Worm (Caenorhabditis elegans): Measurements from ENCODE around the gene ZC132.3.

Gene ZC132.3

ce11 chrV:4325415-4325814, 25.8 kb upstream of the ZC132.3 start, which contains the start of gene nhr-125:
Gene nhr-125 (minus strand): TSS chrV:4325515.
- TF ChIP-seq lsl-1 (GFP tag; optimal IDR thresholded peaks at IDR 0.05): no peak
- no peak for TF ChIP-seq hmg-20 (GFP tag; IDR thresholded peaks at IDR 0.05)
- TF ChIP-seq nhr-179 (tag; optimal IDR thresholded peaks at IDR 0.05): no peak
- no peak for TF ChIP-seq C06A6.2 (GFP tag; conservative IDR thresholded peaks at IDR 0.05)
- TF ChIP-seq Y53G8AR.9 (GFP tag; conservative IDR thresholded peaks at IDR 0.05): no peak
- no peak for TF ChIP-seq ztf-25 (GFP tag; IDR thresholded peaks at IDR 0.05)
- no peak for TF ChIP-seq B0035.1 (tag; optimal IDR thresholded peaks at IDR 0.05)
- no peak for TF ChIP-seq F23B12.7 (tag; optimal IDR thresholded peaks at IDR 0.05; ENCODE audit: insufficient read depth)
- no peak for TF ChIP-seq lir-1 (GFP tag; conservative IDR thresholded peaks at IDR 0.05)
- TF ChIP-seq attf-5 (GFP tag; optimal IDR thresholded peaks at IDR 0.05): no peak

ce11 chrV:4322706-4323105, 23.1 kb upstream of the ZC132.3 start, which contains the start of gene R02D1.2:
Gene R02D1.2 (minus strand): TSS chrV:4322806.
- TF ChIP-seq hmg-20 (GFP tag; IDR thresholded peaks at IDR 0.05): no peak
- no peak for TF ChIP-seq ets-4 (GFP tag; optimal IDR thresholded peaks at IDR 0.05)
- TF ChIP-seq hlh-12 (tag; optimal IDR thresholded peaks at IDR 0.05): no peak
- TF ChIP-seq ceh-79 (tag; optimal IDR thresholded peaks at IDR 0.05): no peak
- no peak for TF ChIP-seq snpc-1.1 (tag; optimal IDR thresholded peaks at IDR 0.05; ENCODE audit: insufficient read depth)
- no peak for TF ChIP-seq ama-1 (optimal IDR thresholded peaks at IDR 0.05)
- TF ChIP-seq ama-1 (GFP tag; optimal IDR thresholded peaks at IDR 0.05): no peak
- TF ChIP-seq lin-40 (tag; optimal IDR thresholded peaks at IDR 0.05): no peak
- TF ChIP-seq rpc-1 (optimal IDR thresholded peaks at IDR 0.05): no peak
- no peak for TF ChIP-seq rpc-1 (tag; optimal IDR thresholded peaks at IDR 0.05)
- TF ChIP-seq Y56A3A.18 (GFP tag; IDR thresholded peaks at IDR 0.05): no peak
- no peak for TF ChIP-seq F33H1.4 (GFP tag; IDR thresholded peaks at IDR 0.05)
- no peak for TF ChIP-seq fkh-3 (tag; optimal IDR thresholded peaks at IDR 0.05)
- no peak for TF ChIP-seq lir-1 (GFP tag; conservative IDR thresholded peaks at IDR 0.05)
- TF ChIP-seq attf-3 (GFP tag; conservative IDR thresholded peaks at IDR 0.05): no peak
- no peak for TF ChIP-seq unc-62 (GFP tag; optimal IDR thresholded peaks at IDR 0.05)
- no peak for TF ChIP-seq Y53G8AR.9 (GFP tag; conservative IDR thresholded peaks at IDR 0.05)
- TF ChIP-seq attf-5 (GFP tag; optimal IDR thresholded peaks at IDR 0.05): no peak
- TF ChIP-seq pha-4 (tag; optimal IDR thresholded peaks at IDR 0.05): no peak
- TF ChIP-seq T26A5.8 (tag; optimal IDR thresholded peaks at IDR 0.05): no peak

- TF ChIP-seq pha-4 (tag; optimal IDR thresholded peaks at IDR 0.05): no peak
- TF ChIP-seq lir-1 (GFP tag; conservative IDR thresholded peaks at IDR 0.05): no peak
- TF ChIP-seq him-1 (tag; optimal IDR thresholded peaks at IDR 0.05): no peak
- no peak for TF ChIP-seq nfyb-1 (GFP tag; IDR thresholded peaks at IDR 0.05)
- no peak for TF ChIP-seq madf-3 (GFP tag; IDR thresholded peaks at IDR 0.05)
- TF ChIP-seq ztf-3 (GFP tag; optimal IDR thresholded peaks at IDR 0.05): no peak
- TF ChIP-seq nfya-2 (GFP tag; IDR thresholded peaks at IDR 0.05): no peak
- no peak for TF ChIP-seq tlf-1 (GFP tag; optimal IDR thresholded peaks at IDR 0.05)
- TF ChIP-seq ama-1 (optimal IDR thresholded peaks at IDR 0.05): no peak
- no peak for TF ChIP-seq ama-1 (GFP tag; optimal IDR thresholded peaks at IDR 0.05)
- TF ChIP-seq bed-1 (GFP tag; IDR thresholded peaks at IDR 0.05): no peak
- no peak for TF ChIP-seq T07F8.4 (tag; optimal IDR thresholded peaks at IDR 0.05)
- TF ChIP-seq sea-2 (GFP tag; IDR thresholded peaks at IDR 0.05): no peak
- TF ChIP-seq Y67H2A.10 (GFP tag; conservative IDR thresholded peaks at IDR 0.05): no peak
- TF ChIP-seq K12H6.12 (tag; optimal IDR thresholded peaks at IDR 0.05): no peak
- no peak for TF ChIP-seq F39B2.1 (GFP tag; IDR thresholded peaks at IDR 0.05)
- no peak for TF ChIP-seq nfya-1 (tag; optimal IDR thresholded peaks at IDR 0.05; ENCODE audit: borderline replicate concordance, insufficient read depth)
Measured at ce11 chrV:4319867-4320266, 20.2 kb upstream of the ZC132.3 start, which contains the start of gene ZC132.9. Gene ZC132.9 (minus strand): TSS chrV:4319967.

Data from whole organism, young adult.